Fruit fly (Drosophila melanogaster): ENCODE results near the gene CG1571.

CG1571 gene

DNA sequence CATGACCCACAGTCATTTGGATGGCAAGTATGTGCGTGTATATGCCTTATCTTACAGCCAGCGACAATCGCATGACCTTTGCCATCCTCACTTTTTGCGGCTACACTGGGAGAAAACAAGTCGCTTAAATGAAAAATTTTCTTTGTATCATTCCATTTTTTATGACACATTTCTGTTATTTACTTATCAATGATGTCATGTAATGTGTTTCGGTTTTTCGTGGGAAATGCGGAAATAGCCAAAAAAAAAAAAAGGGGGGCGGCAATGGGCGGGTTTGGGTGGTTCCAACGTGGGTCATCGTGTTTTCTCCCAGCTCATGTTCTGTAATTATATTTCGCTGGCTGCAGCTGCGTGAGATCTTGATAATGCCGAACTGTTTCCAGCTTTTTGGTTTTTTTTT, 4.5 kb downstream of the CG1571 start (continued):
- TF ChIP-seq Rfx (GFP tag; IDR thresholded peaks at IDR 0.05) = peak; percentile 31; the same call in 1 of the 2 replicates
- peak; percentile 41; the same call in 1 of the 2 replicates for TF ChIP-seq slbo (GFP tag; IDR thresholded peaks at IDR 0.05)
- no peak for TF ChIP-seq CG11696 (GFP tag; IDR thresholded peaks at IDR 0.05)
- TF ChIP-seq Ptx1 (GFP tag; IDR thresholded peaks at IDR 0.05) = 0 out of 2 replicates have a peak, but pooled peaks have one; percentile 25
- TF ChIP-seq Optix (GFP tag; IDR thresholded peaks at IDR 0.05) = no peak
- peak; percentile 18; the same call in 1 of the 2 replicates for TF ChIP-seq CG14014 (GFP tag; IDR thresholded peaks at IDR 0.05)
- no peak for TF ChIP-seq toy (GFP tag; IDR thresholded peaks at IDR 0.05)
- peak; percentile 80 for TF ChIP-seq Ets65A (GFP tag)
- no peak for TF ChIP-seq CG6254 (GFP tag; optimal IDR thresholded peaks at IDR 0.05)
- no peak for TF ChIP-seq Blimp-1 (GFP tag; optimal IDR thresholded peaks at IDR 0.05)
- TF ChIP-seq az2 (GFP tag; optimal IDR thresholded peaks at IDR 0.05) = no peak
- no peak for TF ChIP-seq CG11504 (tag; optimal IDR thresholded peaks at IDR 0.05)
- TF ChIP-seq CG9609 (GFP tag; optimal IDR thresholded peaks at IDR 0.05) = no peak
- no peak for TF ChIP-seq CG12155 (GFP tag; optimal IDR thresholded peaks at IDR 0.05)
- peak; percentile 21 for TF ChIP-seq CG2120 (GFP tag; optimal IDR thresholded peaks at IDR 0.05)
- TF ChIP-seq CG32767 (GFP tag; IDR thresholded peaks at IDR 0.05) = no peak
- TF ChIP-seq CG12219 (GFP tag; optimal IDR thresholded peaks at IDR 0.05) = no peak
- TF ChIP-seq CG34422 (GFP tag; IDR thresholded peaks at IDR 0.05) = no peak
- TF ChIP-seq CG5953 (GFP tag; IDR thresholded peaks at IDR 0.05) = no peak
- no peak for TF ChIP-seq MTF-1 (GFP tag; optimal IDR thresholded peaks at IDR 0.05; ENCODE audit: borderline replicate concordance)
- no peak for TF ChIP-seq CG13296 (GFP tag; optimal IDR thresholded peaks at IDR 0.05)
- TF ChIP-seq vvl (GFP tag; IDR thresholded peaks at IDR 0.05) = 0 out of 2 replicates have a peak, but pooled peaks have one; percentile 8
- TF ChIP-seq pnt (GFP tag; optimal IDR thresholded peaks at IDR 0.05) = no peak
- TF ChIP-seq mam (GFP tag; optimal IDR thresholded peaks at IDR 0.05) = peak; percentile 9
- no peak for TF ChIP-seq CG15601 (tag; optimal IDR thresholded peaks at IDR 0.05)
- TF ChIP-seq CG6689 (GFP tag; IDR thresholded peaks at IDR 0.05) = 0 out of 2 replicates have a peak, but pooled peaks have one; percentile 33
- TF ChIP-seq CG31224 (GFP tag; IDR thresholded peaks at IDR 0.05) = no peak
- TF ChIP-seq lmd (GFP tag; IDR thresholded peaks at IDR 0.05) = peak; percentile 27; the same call in 1 of the 2 replicates
- TF ChIP-seq D19B (GFP tag; optimal IDR thresholded peaks at IDR 0.05) = no peak
- TF ChIP-seq CG10959 (GFP tag; IDR thresholded peaks at IDR 0.05) = no peak
- peak; percentile 0 for TF ChIP-seq Xbp1 (GFP tag; optimal IDR thresholded peaks at IDR 0.05)
- TF ChIP-seq fd3F (GFP tag; optimal IDR thresholded peaks at IDR 0.05) = no peak
- peak; percentile 86 for TF ChIP-seq sens (GFP tag)
- no peak for TF ChIP-seq sna (GFP tag; IDR thresholded peaks at IDR 0.05; ENCODE audit: partially characterized antibody)
- TF ChIP-seq CG10321 (GFP tag; IDR thresholded peaks at IDR 0.05) = no peak
- TF ChIP-seq Hr78 (GFP tag; optimal IDR thresholded peaks at IDR 0.05) = peak in 1 of 2 experiments; percentile 32
- no peak for TF ChIP-seq CG11560 (tag; IDR thresholded peaks at IDR 0.05)
- TF ChIP-seq CG12744 (GFP tag; optimal IDR thresholded peaks at IDR 0.05) = no peak
- no peak for TF ChIP-seq CG12071 (GFP tag; optimal IDR thresholded peaks at IDR 0.05)
- TF ChIP-seq Dfd (GFP tag; optimal IDR thresholded peaks at IDR 0.05) = no peak
- TF ChIP-seq CG11085 (GFP tag; IDR thresholded peaks at IDR 0.05) = no peak
- no peak for TF ChIP-seq bowl (GFP tag; IDR thresholded peaks at IDR 0.05)
- no peak for TF ChIP-seq tio (GFP tag; optimal IDR thresholded peaks at IDR 0.05)
- TF ChIP-seq CG3407 (GFP tag; optimal IDR thresholded peaks at IDR 0.05) = no peak
- no peak for TF ChIP-seq prd (optimal IDR thresholded peaks at IDR 0.05)
- peak; percentile 50; the same call in 2 of the 3 replicates for TF ChIP-seq prd (GFP tag; IDR thresholded peaks at IDR 0.05)
- TF ChIP-seq en (GFP tag; optimal IDR thresholded peaks at IDR 0.05) = no peak
- TF ChIP-seq lbe (GFP tag; optimal IDR thresholded peaks at IDR 0.05) = no peak
- TF ChIP-seq Chrac-16 (GFP tag; optimal IDR thresholded peaks at IDR 0.05) = no peak
- TF ChIP-seq CG17359 (tag; optimal IDR thresholded peaks at IDR 0.05) = no peak
- no peak for TF ChIP-seq CG14965 (GFP tag; optimal IDR thresholded peaks at IDR 0.05; ENCODE audit: borderline replicate concordance)
